Worm (Caenorhabditis elegans): Measurements from ENCODE around the gene fbxa-73.

ce11 chrIII:2294736-2295135 lies 41.5 kb downstream of the fbxa-73 start:
- TF ChIP-seq unc-39 (tag; optimal IDR thresholded peaks at IDR 0.05) = no peak
- TF ChIP-seq fos-1 (tag; optimal IDR thresholded peaks at IDR 0.05) = no peak
- TF ChIP-seq lin-15B (tag; optimal IDR thresholded peaks at IDR 0.05) = no peak
- TF ChIP-seq dpl-1 (GFP tag; optimal IDR thresholded peaks at IDR 0.05) = no peak
- TF ChIP-seq nhr-41 (GFP tag; IDR thresholded peaks at IDR 0.05) = no peak
- no peak for TF ChIP-seq unc-62 (GFP tag; optimal IDR thresholded peaks at IDR 0.05 in 1 of 2)
- TF ChIP-seq unc-62 (tag; optimal IDR thresholded peaks at IDR 0.05) = no peak
- TF ChIP-seq lin-39 (tag; optimal IDR thresholded peaks at IDR 0.05) = no peak
- TF ChIP-seq pha-4 (GFP tag; IDR thresholded peaks at IDR 0.05) = no peak
- peak; percentile 79 for TF ChIP-seq pha-4 (tag; optimal IDR thresholded peaks at IDR 0.05)
- TF ChIP-seq ceh-62 (tag; optimal IDR thresholded peaks at IDR 0.05) = no peak
- TF ChIP-seq T20F7.1 (GFP tag; optimal IDR thresholded peaks at IDR 0.05) = no peak
- TF ChIP-seq daf-12 (tag; optimal IDR thresholded peaks at IDR 0.05) = no peak
- TF ChIP-seq D1046.2 (GFP tag; IDR thresholded peaks at IDR 0.05) = no peak
- no peak for TF ChIP-seq lsy-2 (tag; optimal IDR thresholded peaks at IDR 0.05)

Measured in whole organism, L4 larva.